Worm (Caenorhabditis elegans) whole organism, L2 larva: ENCODE measurements around the gene slc-25A10.

ENCODE experiments used
- aly-2 ChIP-seq: fragments of 150-350 bp; optimal IDR thresholded peaks from 2 replicates; lab custom pipeline; 2014; ENCODE audit warnings: missing biosample characterization, missing genetic modification characterization
- ceh-82 ChIP-seq: fragments of 150-350 bp; optimal IDR thresholded peaks from 2 replicates; lab custom pipeline; 2014; ENCODE audit warnings: missing biosample characterization, missing genetic modification characterization
- dmd-4 ChIP-seq: sonication (generic microtip); optimal IDR thresholded peaks from 2 replicates; lab custom pipeline; 2017; ENCODE audit warnings: missing biosample characterization, missing genetic modification characterization
- elt-1 ChIP-seq: fragments of 150-350 bp; optimal IDR thresholded peaks from 2 replicates; lab custom pipeline; 2014; ENCODE audit warnings: missing biosample characterization, missing genetic modification characterization
- fos-1 ChIP-seq: fragments of 150-350 bp; optimal IDR thresholded peaks from 2 replicates; lab custom pipeline; 2014; ENCODE audit warnings: missing biosample characterization, missing genetic modification characterization
- mbf-1 ChIP-seq: sonication (generic microtip); optimal IDR thresholded peaks from 2 replicates; lab custom pipeline; 2017; ENCODE audit warnings: missing biosample characterization, missing genetic modification characterization
- nhr-11 ChIP-seq: fragments of 150-350 bp; optimal IDR thresholded peaks from 2 replicates; lab custom pipeline; 2014; ENCODE audit warnings: missing biosample characterization, missing genetic modification characterization
- nhr-237 ChIP-seq: fragments of 150-350 bp; optimal IDR thresholded peaks from 2 replicates; lab custom pipeline; 2014; ENCODE audit warnings: missing biosample characterization, missing genetic modification characterization
- nhr-25 ChIP-seq: fragments of 150-350 bp; sonication (generic microtip); optimal IDR thresholded peaks from 3 replicates; lab custom pipeline; 2014; ENCODE audit warnings: missing biosample characterization, missing genetic modification characterization
- ztf-11 ChIP-seq: sonication (generic microtip); optimal IDR thresholded peaks from 2 replicates; lab custom pipeline; 2017; ENCODE audit warnings: missing biosample characterization, missing genetic modification characterization
- ztf-4 ChIP-seq: fragments of 150-350 bp; optimal IDR thresholded peaks from 2 replicates; lab custom pipeline; 2014; ENCODE audit warnings: missing biosample characterization, missing genetic modification characterization

DNA sequence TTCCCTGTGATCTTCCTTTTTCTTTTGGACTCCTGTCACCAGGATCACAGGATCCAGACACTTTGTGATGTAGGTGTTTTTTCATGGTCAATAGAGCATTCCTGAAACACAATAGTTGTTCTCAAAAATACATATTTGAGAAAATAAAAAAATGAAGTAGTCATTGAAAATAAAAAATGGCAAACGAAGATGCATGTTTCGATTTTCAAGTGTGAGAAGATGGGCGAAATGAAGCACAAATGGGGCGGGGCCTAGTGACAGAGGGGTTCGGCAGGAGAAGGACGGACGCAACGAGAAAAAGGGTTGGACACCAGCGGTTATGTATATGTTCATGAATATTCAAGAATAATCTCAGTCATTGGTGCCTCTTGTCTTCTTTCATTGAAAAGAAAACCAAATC is 35.5 kb downstream of the slc-25A10 start, which contains the start of gene F38B6.6:
- no peak for TF ChIP-seq ztf-11 (tag; lab: Kevin White, UChicago)
- TF ChIP-seq dmd-4: no peak
- no peak for TF ChIP-seq aly-2 (tag; lab: Kevin White, UChicago)
- TF ChIP-seq ceh-82 (tag; lab: Kevin White, UChicago): no peak
- no peak for TF ChIP-seq nhr-237 (tag; lab: Kevin White, UChicago)
- no peak for TF ChIP-seq mbf-1 (tag; lab: Kevin White, UChicago)
- no peak for TF ChIP-seq nhr-11 (tag; lab: Kevin White, UChicago)
- no peak for TF ChIP-seq ztf-4 (tag; lab: Kevin White, UChicago)
- TF ChIP-seq fos-1 (tag; lab: Kevin White, UChicago): no peak
- TF ChIP-seq nhr-25 (tag; lab: Kevin White, UChicago): no peak
- no peak for TF ChIP-seq elt-1 (tag; lab: Kevin White, UChicago)
